Worm (Caenorhabditis elegans) whole organism, young adult: ENCODE data around the gene spp-21.

Experiments used
- B0035.1 ChIP-seq: sonication (generic microtip); optimal IDR thresholded peaks from 2 replicates; lab custom pipeline; 2016; ENCODE audit warnings: missing genetic modification characterization, mild to moderate bottlenecking, missing compliant biosample characterization, missing genotype, missing genetic modification reagents
- C06A6.2 ChIP-seq: fragments of 200-800 bp; sonication (Bioruptor generic); conservative IDR thresholded peaks from 2 replicates; pipeline ENCODE4 v1.3.6; 2022; ENCODE audit warnings: missing genetic modification characterization, missing compliant biosample characterization
- D2030.7 ChIP-seq: fragments of 200-800 bp; sonication (Bioruptor generic); IDR thresholded peaks from 2 replicates; pipeline ENCODE4 v1.3.6; 2022; ENCODE audit warnings: missing genetic modification reagents, missing genetic modification characterization, missing compliant biosample characterization
- F23B12.7 ChIP-seq: sonication (generic microtip); optimal IDR thresholded peaks from 2 replicates; lab custom pipeline; 2017; ENCODE audit warnings: missing genetic modification characterization, mild to moderate bottlenecking, missing compliant biosample characterization, antibody characterized with exemption, moderate library complexity; ENCODE audit not compliant: insufficient read depth
- F52B5.7 ChIP-seq: sonication (generic microtip); optimal IDR thresholded peaks from 2 replicates; lab custom pipeline; 2016; ENCODE audit warnings: mild to moderate bottlenecking, missing genetic modification characterization, missing compliant biosample characterization
- F55B11.4 ChIP-seq: sonication (generic microtip); optimal IDR thresholded peaks from 2 replicates; lab custom pipeline; 2016; ENCODE audit warnings: missing compliant biosample characterization, missing genetic modification characterization, borderline replicate concordance; ENCODE audit not compliant: insufficient read depth
- F57A8.1 ChIP-seq: fragments of 200-800 bp; sonication (Bioruptor generic); optimal IDR thresholded peaks from 2 replicates; lab custom pipeline; 2018; ENCODE audit warnings: mild to moderate bottlenecking, missing genetic modification characterization, moderate library complexity, missing compliant biosample characterization
- K12H6.12 ChIP-seq: fragments of 200-800 bp; sonication (Bioruptor generic); optimal IDR thresholded peaks from 2 replicates; lab custom pipeline; 2018; ENCODE audit warnings: mild to moderate bottlenecking, missing genetic modification characterization, missing compliant biosample characterization
- Y79H2A.3 ChIP-seq: fragments of 200-800 bp; sonication (Bioruptor generic); conservative IDR thresholded peaks from 2 replicates; pipeline ENCODE4 v1.3.6; 2022; ENCODE audit warnings: missing genetic modification reagents, missing genetic modification characterization, missing compliant biosample characterization
- attf-3 ChIP-seq: fragments of 200-800 bp; sonication (Bioruptor generic); conservative IDR thresholded peaks from 2 replicates; pipeline ENCODE4 v1.3.6; 2022; ENCODE audit warnings: missing genetic modification reagents, missing genetic modification characterization, missing compliant biosample characterization
- attf-5 ChIP-seq: fragments of 200-800 bp; sonication (Bioruptor generic); optimal IDR thresholded peaks from 2 replicates; lab custom pipeline; 2018; ENCODE audit warnings: mild to moderate bottlenecking, missing genetic modification characterization, missing compliant biosample characterization
- ccch-3 ChIP-seq: fragments of 200-800 bp; sonication (Bioruptor generic); optimal IDR thresholded peaks from 2 replicates; lab custom pipeline; 2018; ENCODE audit warnings: mild to moderate bottlenecking, missing genetic modification characterization, missing compliant biosample characterization
- cebp-1 ChIP-seq, 2 experiments: fragments of 200-800 bp in 1 of 2; sonication (Bioruptor generic) in 1 of 2; sonication (generic microtip) in 1 of 2; IDR thresholded peaks in 1 of 2; optimal IDR thresholded peaks in 1 of 2; 2 replicates each; pipeline versions ENCODE4 v1.3.6 to Lab custom; 2017 to 2022; ENCODE audit warnings: missing compliant biosample characterization in 2 of 2, missing genetic modification characterization in 2 of 2, mild to moderate bottlenecking in 1 of 2, missing genetic modification reagents in 1 of 2, moderate library complexity in 1 of 2
- ceh-100 ChIP-seq: fragments of 200-800 bp; sonication (Bioruptor generic); IDR thresholded peaks from 2 replicates; pipeline ENCODE4 v1.3.6; 2022; ENCODE audit warnings: missing genetic modification reagents, missing genetic modification characterization, missing compliant biosample characterization
- ceh-27 ChIP-seq: fragments of 200-800 bp; sonication (Bioruptor generic); optimal IDR thresholded peaks from 2 replicates; lab custom pipeline; 2018; ENCODE audit warnings: mild to moderate bottlenecking, missing genetic modification characterization, moderate library complexity, missing compliant biosample characterization
- ceh-91 ChIP-seq: fragments of 200-800 bp; sonication (Bioruptor generic); IDR thresholded peaks from 2 replicates; pipeline ENCODE4 v1.3.6; 2022; ENCODE audit warnings: missing genetic modification reagents, missing genetic modification characterization, missing compliant biosample characterization
- chd-7 ChIP-seq: sonication (generic microtip); optimal IDR thresholded peaks from 2 replicates; lab custom pipeline; 2016; ENCODE audit warnings: mild to moderate bottlenecking, missing genetic modification characterization, moderate library complexity, missing compliant biosample characterization
- dpl-1 ChIP-seq: fragments of 150-350 bp; optimal IDR thresholded peaks from 2 replicates; lab custom pipeline; 2014; ENCODE audit warnings: missing biosample characterization, missing genetic modification reagents, missing genetic modification characterization
- efl-1 ChIP-seq: fragments of 150-350 bp; optimal IDR thresholded peaks from 2 replicates; lab custom pipeline; 2014; ENCODE audit warnings: missing biosample characterization, missing genetic modification reagents, missing genetic modification characterization
- egrh-3 ChIP-seq: fragments of 200-800 bp; sonication (Bioruptor generic); IDR thresholded peaks from 2 replicates; pipeline ENCODE4 v1.3.6; 2022; ENCODE audit warnings: missing genetic modification reagents, missing genetic modification characterization, missing compliant biosample characterization
- ekl-4 ChIP-seq: fragments of 200-800 bp; sonication (Bioruptor generic); IDR thresholded peaks from 2 replicates; pipeline ENCODE4 v1.3.6; 2022; ENCODE audit warnings: missing genetic modification reagents, missing genetic modification characterization, missing compliant biosample characterization
- ets-4 ChIP-seq: fragments of 200-800 bp; sonication (Bioruptor generic); optimal IDR thresholded peaks from 2 replicates; lab custom pipeline; 2018; ENCODE audit warnings: mild to moderate bottlenecking, missing genetic modification characterization, missing compliant biosample characterization
- hlh-12 ChIP-seq: sonication (generic microtip); optimal IDR thresholded peaks from 2 replicates; lab custom pipeline; 2016; ENCODE audit warnings: missing genetic modification characterization, missing compliant biosample characterization
- hmg-1.2 ChIP-seq: fragments of 200-800 bp; sonication (Bioruptor generic); IDR thresholded peaks from 2 replicates; pipeline ENCODE4 v1.3.6; 2022; ENCODE audit warnings: missing genetic modification reagents, missing genetic modification characterization, missing compliant biosample characterization
- lag-1 ChIP-seq: fragments of 200-800 bp; sonication (Bioruptor generic); IDR thresholded peaks from 2 replicates; pipeline ENCODE4 v1.3.6; 2022; ENCODE audit warnings: missing genetic modification reagents, missing genetic modification characterization, missing compliant biosample characterization
- lin-35 ChIP-seq, 3 experiments: fragments of 150-350 bp in 2 of 3; sonication (generic microtip) in 1 of 3; optimal IDR thresholded peaks; 2 replicates each; lab custom pipeline; 2014 to 2018; ENCODE audit warnings: missing biosample characterization in 3 of 3, missing genetic modification characterization in 3 of 3, missing genetic modification reagents in 3 of 3
- lir-1 ChIP-seq: fragments of 200-800 bp; sonication (Bioruptor generic); conservative IDR thresholded peaks from 2 replicates; pipeline ENCODE4 v1.3.6; 2022; ENCODE audit warnings: missing genetic modification reagents, missing genetic modification characterization, missing compliant biosample characterization
- madf-3 ChIP-seq: fragments of 200-800 bp; sonication (Bioruptor generic); IDR thresholded peaks from 2 replicates; pipeline ENCODE4 v1.3.6; 2022; ENCODE audit warnings: missing genetic modification reagents, missing genetic modification characterization, missing compliant biosample characterization
- madf-6 ChIP-seq: fragments of 200-800 bp; sonication (Bioruptor generic); IDR thresholded peaks from 2 replicates; pipeline ENCODE4 v1.3.6; 2022; ENCODE audit warnings: missing genetic modification reagents, missing genetic modification characterization, missing compliant biosample characterization
- nfya-1 ChIP-seq: sonication (generic microtip); optimal IDR thresholded peaks from 2 replicates; lab custom pipeline; 2017; ENCODE audit warnings: antibody characterized with exemption, missing compliant biosample characterization, missing genetic modification characterization, borderline replicate concordance; ENCODE audit not compliant: insufficient read depth
- nfya-2 ChIP-seq: fragments of 200-800 bp; sonication (Bioruptor generic); IDR thresholded peaks from 2 replicates; pipeline ENCODE4 v1.3.6; 2022; ENCODE audit warnings: missing genetic modification reagents, missing genetic modification characterization, missing compliant biosample characterization
- nhr-120 ChIP-seq: fragments of 200-800 bp; sonication (Bioruptor generic); IDR thresholded peaks from 2 replicates; pipeline ENCODE4 v1.3.6; 2022; ENCODE audit warnings: missing genetic modification characterization, missing compliant biosample characterization
- nhr-179 ChIP-seq: sonication (generic microtip); optimal IDR thresholded peaks from 2 replicates; lab custom pipeline; 2016; ENCODE audit warnings: mild to moderate bottlenecking, missing genetic modification characterization, missing compliant biosample characterization
- nhr-27 ChIP-seq: fragments of 200-800 bp; sonication (Bioruptor generic); optimal IDR thresholded peaks from 2 replicates; lab custom pipeline; 2018; ENCODE audit warnings: mild to moderate bottlenecking, missing genetic modification characterization, moderate library complexity, missing compliant biosample characterization
- nhr-80 ChIP-seq: sonication (generic microtip); optimal IDR thresholded peaks from 2 replicates; lab custom pipeline; 2016; ENCODE audit warnings: missing genetic modification characterization, missing compliant biosample characterization
- pbrm-1 ChIP-seq: fragments of 200-800 bp; sonication (Bioruptor generic); IDR thresholded peaks from 2 replicates; pipeline ENCODE4 v1.3.6; 2022; ENCODE audit warnings: missing genetic modification reagents, missing genetic modification characterization, missing compliant biosample characterization
- pha-4 ChIP-seq: fragments of 150-350 bp; sonication (generic microtip); optimal IDR thresholded peaks from 2 replicates; lab custom pipeline; 2014; ENCODE audit warnings: missing biosample characterization, missing genetic modification reagents, missing genetic modification characterization
- snpc-1.1 ChIP-seq: sonication (generic microtip); optimal IDR thresholded peaks from 2 replicates; lab custom pipeline; 2017; ENCODE audit warnings: missing genetic modification characterization, mild to moderate bottlenecking, missing compliant biosample characterization, antibody characterized with exemption, moderate library complexity, missing genotype, missing genetic modification reagents; ENCODE audit not compliant: insufficient read depth
- snpc-4 ChIP-seq, 5 experiments: fragments of 150-350 bp in 1 of 5; sonication (generic microtip) in 4 of 5; optimal IDR thresholded peaks; 2 replicates each; lab custom pipeline; 2014 to 2018; ENCODE audit warnings: missing genetic modification characterization in 5 of 5, missing biosample characterization in 3 of 5, antibody characterized with exemption in 2 of 5, mild to moderate bottlenecking in 2 of 5, missing compliant biosample characterization in 2 of 5, missing genotype in 2 of 5, moderate library complexity in 2 of 5, missing genetic modification reagents in 1 of 5
- tbp1 ChIP-seq: fragments of 200-800 bp; sonication (Bioruptor generic); optimal IDR thresholded peaks from 2 replicates; lab custom pipeline; 2018; ENCODE audit warnings: mild to moderate bottlenecking, missing genetic modification characterization, missing compliant biosample characterization
- tlf-1 ChIP-seq: fragments of 200-800 bp; sonication (Bioruptor generic); optimal IDR thresholded peaks from 2 replicates; lab custom pipeline; 2018; ENCODE audit warnings: mild to moderate bottlenecking, missing genetic modification characterization, missing compliant biosample characterization
- unc-130 ChIP-seq: sonication (generic microtip); optimal IDR thresholded peaks from 2 replicates; lab custom pipeline; 2016; ENCODE audit warnings: missing genetic modification reagents, missing genetic modification characterization, missing compliant biosample characterization
- zfh-2 ChIP-seq: fragments of 200-800 bp; sonication (Bioruptor generic); conservative IDR thresholded peaks from 2 replicates; pipeline ENCODE4 v1.3.6; 2022; ENCODE audit warnings: missing genetic modification reagents, missing genetic modification characterization, missing compliant biosample characterization
- zim-3 ChIP-seq: sonication (generic microtip); optimal IDR thresholded peaks from 2 replicates; lab custom pipeline; 2017; ENCODE audit warnings: mild to moderate bottlenecking, missing genetic modification characterization, moderate library complexity, missing compliant biosample characterization
- ztf-25 ChIP-seq: fragments of 200-800 bp; sonication (Bioruptor generic); IDR thresholded peaks from 2 replicates; pipeline ENCODE4 v1.3.6; 2022; ENCODE audit warnings: missing genetic modification reagents, missing genetic modification characterization, missing compliant biosample characterization
- ztf-3 ChIP-seq: fragments of 200-800 bp; sonication (Bioruptor generic); optimal IDR thresholded peaks from 2 replicates; lab custom pipeline; 2018; ENCODE audit warnings: mild to moderate bottlenecking, missing genetic modification characterization, missing compliant biosample characterization

Gene spp-21

DNA sequence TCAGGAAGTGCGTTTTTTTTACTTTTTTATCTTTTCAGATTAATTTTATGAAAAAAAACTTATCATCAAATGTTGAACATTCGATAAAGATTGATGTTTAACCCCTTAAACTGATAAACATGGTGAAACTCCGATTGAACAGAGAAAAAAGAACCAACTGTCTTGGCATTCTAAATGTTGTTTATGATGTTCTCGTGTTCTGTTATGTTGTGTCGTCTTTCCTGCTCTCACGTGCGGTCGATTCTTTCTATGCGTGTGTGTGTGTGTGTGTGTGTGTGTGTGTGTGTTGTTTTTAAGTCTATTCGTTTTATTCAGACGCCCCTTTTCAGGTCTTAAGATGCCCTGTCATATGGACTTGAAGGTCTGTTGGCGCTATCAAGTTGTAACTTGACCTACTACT lies 20.3 kb upstream of the spp-21 start:
- no peak for TF ChIP-seq Y79H2A.3
- TF ChIP-seq D2030.7 (GFP tag; lab: Robert Waterston, UW): no peak
- TF ChIP-seq nhr-80 (tag; lab: Kevin White, UChicago): peak; percentile 63
- TF ChIP-seq attf-3: no peak
- TF ChIP-seq F52B5.7: no peak
- TF ChIP-seq madf-3 (GFP tag; lab: Robert Waterston, UW): no peak
- TF ChIP-seq hlh-12: no peak
- no peak for TF ChIP-seq madf-6 (GFP tag; lab: Robert Waterston, UW)
- TF ChIP-seq lir-1 (GFP tag; lab: Robert Waterston, UW): peak; percentile 75; the same call in 1 of the 2 replicates
- TF ChIP-seq K12H6.12: peak; percentile 54
- peak; percentile 45 for TF ChIP-seq chd-7 (tag; lab: Kevin White, UChicago)
- TF ChIP-seq nhr-179 (tag; lab: Kevin White, UChicago): no peak
- no peak for TF ChIP-seq lag-1 (GFP tag; lab: Robert Waterston, UW)
- peak; percentile 8; the same call in 1 of the 2 replicates for TF ChIP-seq egrh-3 (GFP tag; lab: Robert Waterston, UW)
- no peak for TF ChIP-seq ztf-3 (GFP tag; lab: Kevin White, UChicago)
- no peak for TF ChIP-seq tlf-1 (GFP tag; lab: Kevin White, UChicago)
- no peak for TF ChIP-seq unc-130
- no peak for TF ChIP-seq cebp-1 (GFP tag; IDR thresholded peaks at IDR 0.05; lab: Robert Waterston, UW)
- TF ChIP-seq cebp-1 (tag; optimal IDR thresholded peaks at IDR 0.05; lab: Kevin White, UChicago): peak; percentile 64
- no peak for TF ChIP-seq nfya-2 (GFP tag; lab: Robert Waterston, UW)
- TF ChIP-seq zim-3 (tag; lab: Kevin White, UChicago): no peak
- TF ChIP-seq hmg-1.2 (GFP tag; lab: Robert Waterston, UW): peak; percentile 27; the same call in 1 of the 2 replicates
- no peak for TF ChIP-seq B0035.1 (tag; lab: Kevin White, UChicago)
- TF ChIP-seq nhr-27: no peak
- no peak for TF ChIP-seq snpc-4 (GFP tag; optimal IDR thresholded peaks at IDR 0.05; lab: Kevin White, UChicago)
- no peak for TF ChIP-seq snpc-4 (tag; optimal IDR thresholded peaks at IDR 0.05; lab: Kevin White, UChicago)
- peak; percentile 27 for TF ChIP-seq attf-5 (GFP tag; lab: Kevin White, UChicago)
- TF ChIP-seq C06A6.2: no peak
- no peak for TF ChIP-seq F23B12.7 (tag; lab: Kevin White, UChicago)
- peak; percentile 40 for TF ChIP-seq ceh-27 (GFP tag; lab: Kevin White, UChicago)
- no peak for TF ChIP-seq ceh-91 (GFP tag; lab: Robert Waterston, UW)
- no peak for TF ChIP-seq F55B11.4
- no peak for TF ChIP-seq ztf-25 (GFP tag; lab: Robert Waterston, UW)
- TF ChIP-seq snpc-1.1 (tag; lab: Kevin White, UChicago): no peak
- TF ChIP-seq ekl-4 (GFP tag; lab: Robert Waterston, UW): no peak
- TF ChIP-seq, all 124 proteins: peak for 9

- no peak for TF ChIP-seq dpl-1 (GFP tag; lab: Kevin White, UChicago)
- TF ChIP-seq pha-4: peak; percentile 38
These were observed 18.5 kb upstream of the spp-21 start for ce11 chrX:11471409-11471808.

DNA sequence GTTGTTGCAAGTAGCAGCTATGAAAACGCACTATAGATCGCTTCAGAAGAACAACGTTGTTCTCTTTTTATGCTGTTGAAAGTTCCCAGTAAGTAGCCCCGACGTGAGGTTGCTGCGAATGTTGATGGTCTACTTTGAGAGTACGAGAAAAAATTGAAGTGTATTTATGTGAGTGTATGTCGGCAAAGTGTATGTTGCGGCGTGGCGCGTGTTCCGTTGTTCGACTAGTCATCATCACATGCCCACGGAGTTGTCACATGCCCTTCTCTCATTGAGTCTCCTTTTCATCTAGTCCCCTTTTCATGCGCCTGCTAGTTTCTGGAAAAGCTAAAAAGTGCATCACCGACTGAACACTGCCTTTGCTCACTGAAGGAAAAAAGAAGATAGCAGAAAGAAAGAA lies 18.0 kb upstream of the spp-21 start:
- TF ChIP-seq efl-1 (GFP tag; lab: Kevin White, UChicago): no peak
- TF ChIP-seq nhr-120 (GFP tag; lab: Robert Waterston, UW): no peak
- peak; percentile 2 for TF ChIP-seq ets-4 (GFP tag; lab: Kevin White, UChicago)
- TF ChIP-seq ekl-4 (GFP tag; lab: Robert Waterston, UW): 0 out of 2 replicates have a peak, but pooled peaks have one; percentile 32
- TF ChIP-seq nhr-27: no peak
- 0 out of 2 replicates have a peak, but pooled peaks have one; percentile 13 for TF ChIP-seq ceh-100 (GFP tag; lab: Robert Waterston, UW)
- TF ChIP-seq F57A8.1: no peak
- peak; percentile 73 for TF ChIP-seq zfh-2
- TF ChIP-seq attf-3: no peak
- no peak for TF ChIP-seq ccch-3 (GFP tag; lab: Kevin White, UChicago)
- peak in 1 of 3 experiments; percentile 7 for TF ChIP-seq lin-35 (GFP tag; optimal IDR thresholded peaks at IDR 0.05; lab: Kevin White, UChicago)
- no peak for TF ChIP-seq nfya-1 (tag; lab: Kevin White, UChicago)
- 0 out of 2 replicates have a peak, but pooled peaks have one; percentile 36 for TF ChIP-seq pbrm-1 (GFP tag; lab: Robert Waterston, UW)
- TF ChIP-seq tbp1 (GFP tag; lab: Kevin White, UChicago): peak; percentile 18
